Fruit fly (Drosophila melanogaster): Measurements from ENCODE around the gene Dnah3.

dm6 chr3L:4825584-4825983 lies 35.5 kb upstream of the Dnah3 start, which contains the start of the genes Dhc64C and LeuRS-m:
- TF ChIP-seq CG34367 (tag; optimal IDR thresholded peaks at IDR 0.05) (no peak), gl (tag; optimal IDR thresholded peaks at IDR 0.05) (no peak), Ets98B (GFP tag; IDR thresholded peaks at IDR 0.05) (0 out of 2 replicates have a peak, but pooled peaks have one; percentile 14), rn (GFP tag; IDR thresholded peaks at IDR 0.05) (no peak), EcR (GFP tag; optimal IDR thresholded peaks at IDR 0.05) (no peak), CG13204 (GFP tag; optimal IDR thresholded peaks at IDR 0.05) (no peak), CG8159 (tag; optimal IDR thresholded peaks at IDR 0.05) (no peak)
